Worm (Caenorhabditis elegans): Measurements from ENCODE around the gene isy-1.

isy-1 gene

DNA sequence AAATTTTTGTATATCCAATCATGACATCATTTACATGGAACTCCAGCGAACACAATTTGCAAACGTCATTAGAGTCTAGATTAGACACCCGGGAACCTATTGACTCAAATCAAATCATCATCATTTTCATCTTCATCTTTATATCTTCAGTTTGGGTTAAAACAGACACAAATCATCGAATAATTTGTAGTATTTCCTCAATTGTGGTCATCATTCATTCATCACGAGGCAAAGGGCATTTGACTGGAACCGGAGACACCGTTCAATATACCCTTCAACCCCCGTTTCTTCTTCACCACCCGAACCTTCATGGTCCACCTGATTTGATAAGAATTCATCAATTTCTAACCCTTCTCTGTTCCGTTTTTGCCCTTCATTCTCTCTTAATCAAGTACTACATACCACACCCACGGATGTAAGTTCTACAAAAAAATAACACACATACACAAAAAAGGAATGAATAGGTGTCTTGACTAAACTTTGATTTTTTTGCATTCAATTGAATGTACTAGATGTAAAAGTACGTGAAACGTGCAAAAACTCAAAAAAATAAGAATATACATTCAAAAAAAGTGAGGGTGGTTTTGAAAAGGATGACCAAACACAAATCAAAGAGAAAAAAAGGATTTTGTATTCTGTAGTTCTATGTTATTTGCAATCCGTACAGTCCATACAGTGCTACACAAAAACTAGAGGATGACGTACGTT is 16.5 kb upstream of the isy-1 start:
- no peak for TF ChIP-seq Y67H2A.10 (GFP tag; conservative IDR thresholded peaks at IDR 0.05)
- TF ChIP-seq nfya-1 (tag; optimal IDR thresholded peaks at IDR 0.05; ENCODE audit: borderline replicate concordance, insufficient read depth) = no peak
- no peak for TF ChIP-seq F57C9.4 (tag; optimal IDR thresholded peaks at IDR 0.05)
- no peak for TF ChIP-seq rcor-1 (GFP tag; IDR thresholded peaks at IDR 0.05)
- TF ChIP-seq pha-4 (tag; optimal IDR thresholded peaks at IDR 0.05) = no peak
- no peak for TF ChIP-seq dpl-1 (GFP tag; optimal IDR thresholded peaks at IDR 0.05)
- no peak for TF ChIP-seq xnd-1 (tag; optimal IDR thresholded peaks at IDR 0.05)
- no peak for TF ChIP-seq cebp-1 (GFP tag; IDR thresholded peaks at IDR 0.05)
- TF ChIP-seq cebp-1 (tag; optimal IDR thresholded peaks at IDR 0.05) = no peak
- TF ChIP-seq snpc-1.3 (tag; optimal IDR thresholded peaks at IDR 0.05; ENCODE audit: insufficient read depth) = no peak
- no peak for TF ChIP-seq efl-1 (GFP tag; optimal IDR thresholded peaks at IDR 0.05)
- no peak for TF ChIP-seq ceh-79 (tag; optimal IDR thresholded peaks at IDR 0.05)

DNA sequence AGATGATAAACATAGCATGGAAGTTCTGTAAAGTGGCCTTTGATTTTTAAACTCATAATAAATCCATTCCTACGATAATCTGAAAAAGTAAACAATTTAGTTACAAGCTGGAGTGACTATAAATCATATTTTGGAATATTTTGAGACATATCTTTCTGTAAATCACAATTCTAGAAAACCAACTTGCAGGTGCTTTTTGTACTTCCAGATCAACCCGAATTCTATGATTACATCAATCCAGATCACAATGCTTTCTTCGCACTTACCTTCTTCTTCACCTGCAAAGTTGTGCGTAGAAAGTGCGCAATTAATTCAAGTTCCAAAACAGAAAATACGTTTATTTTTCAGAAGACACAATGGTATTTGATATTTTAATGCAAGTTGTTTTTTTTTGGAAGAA is 14.3 kb upstream of the isy-1 start:
- TF ChIP-seq nfyb-1 (GFP tag; IDR thresholded peaks at IDR 0.05) = no peak
- TF ChIP-seq dpl-1 (GFP tag; optimal IDR thresholded peaks at IDR 0.05) = no peak
- no peak for TF ChIP-seq F39B2.1 (GFP tag; IDR thresholded peaks at IDR 0.05)
- TF ChIP-seq Y53F4B.3 (GFP tag; IDR thresholded peaks at IDR 0.05) = no peak
- no peak for TF ChIP-seq madf-8 (GFP tag; conservative IDR thresholded peaks at IDR 0.05)
- TF ChIP-seq ceh-91 (GFP tag; IDR thresholded peaks at IDR 0.05) = no peak
- no peak for TF ChIP-seq rec-8 (tag; optimal IDR thresholded peaks at IDR 0.05)
- TF ChIP-seq mcd-1 (GFP tag; IDR thresholded peaks at IDR 0.05) = no peak
- TF ChIP-seq ama-1 (optimal IDR thresholded peaks at IDR 0.05) = no peak
- no peak for TF ChIP-seq ama-1 (GFP tag; optimal IDR thresholded peaks at IDR 0.05)
- TF ChIP-seq Y56A3A.18 (GFP tag; IDR thresholded peaks at IDR 0.05) = no peak
- TF ChIP-seq lin-54 (GFP tag; optimal IDR thresholded peaks at IDR 0.05) = no peak
- no peak for TF ChIP-seq chd-7 (tag; optimal IDR thresholded peaks at IDR 0.05)
- TF ChIP-seq nfya-1 (tag; optimal IDR thresholded peaks at IDR 0.05; ENCODE audit: borderline replicate concordance, insufficient read depth) = no peak

DNA sequence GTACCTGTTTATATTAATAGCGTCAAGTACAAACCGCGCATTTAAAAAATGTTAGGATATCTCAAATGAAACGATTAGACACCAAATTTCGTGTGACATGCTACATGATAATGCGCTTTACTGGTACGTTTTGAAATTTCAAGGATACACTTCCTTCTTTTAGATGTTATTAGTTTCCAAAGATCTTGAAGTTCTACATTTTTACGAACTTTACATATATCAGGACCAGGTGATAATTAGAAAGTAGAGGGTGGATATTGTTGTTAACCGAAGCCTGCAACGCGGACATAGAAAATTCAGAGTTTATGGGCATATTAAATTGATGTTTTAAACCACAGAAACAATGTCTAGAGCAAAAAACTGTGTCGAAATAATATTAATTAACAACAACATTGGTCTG is 12.7 kb upstream of the isy-1 start:
- no peak for TF ChIP-seq gei-17 (GFP tag; optimal IDR thresholded peaks at IDR 0.05)
- no peak for TF ChIP-seq madf-3 (GFP tag; IDR thresholded peaks at IDR 0.05)
- no peak for TF ChIP-seq nfya-1 (tag; optimal IDR thresholded peaks at IDR 0.05; ENCODE audit: borderline replicate concordance, insufficient read depth)
- TF ChIP-seq hrde-1 (tag; optimal IDR thresholded peaks at IDR 0.05; ENCODE audit: borderline replicate concordance) = no peak
- no peak for TF ChIP-seq mcd-1 (GFP tag; IDR thresholded peaks at IDR 0.05)
- no peak for TF ChIP-seq F57A8.1 (GFP tag; optimal IDR thresholded peaks at IDR 0.05)
- no peak for TF ChIP-seq snpc-3.4 (tag; optimal IDR thresholded peaks at IDR 0.05)
- TF ChIP-seq madf-10 (tag; optimal IDR thresholded peaks at IDR 0.05) = no peak

DNA sequence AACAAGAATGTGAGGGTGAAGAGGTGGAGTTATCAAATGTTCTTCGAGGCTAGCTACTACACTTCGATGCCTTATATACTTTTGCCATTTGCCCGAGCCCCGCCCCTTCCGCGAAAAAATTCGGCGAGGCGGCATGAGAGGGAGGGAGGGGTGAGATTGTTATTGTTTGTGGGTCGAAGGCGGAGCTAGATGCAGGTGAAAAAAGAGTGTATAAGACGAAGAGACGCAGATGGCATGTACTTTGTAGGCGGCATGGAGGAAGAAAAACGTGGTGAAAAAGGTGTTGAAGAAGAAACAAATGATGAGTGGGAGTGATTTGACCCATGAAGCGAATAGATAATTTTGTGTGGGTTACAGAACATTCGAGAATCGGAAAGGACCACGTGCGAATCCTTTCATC is 11.9 kb upstream of the isy-1 start, which contains the start of gene C13G3.1:
C13G3.1 (minus strand) TSS at position 47 of the 400 bp plus-strand sequence.
- no peak for TF ChIP-seq attf-3 (GFP tag; conservative IDR thresholded peaks at IDR 0.05)
- peak; percentile 62 for TF ChIP-seq hmg-1.2 (GFP tag; IDR thresholded peaks at IDR 0.05)

Data from whole organism, young adult.